Worm (Caenorhabditis elegans) whole organism, L1 larva: ENCODE measurements around the gene T02H6.7.

Source experiments
- C04F5.9 ChIP-seq: sonication (generic microtip); optimal IDR thresholded peaks from 2 replicates; lab custom pipeline; 2016; ENCODE audit warnings: missing genetic modification characterization, missing compliant biosample characterization
- C16A3.4 ChIP-seq: fragments of 150-350 bp; optimal IDR thresholded peaks from 2 replicates; lab custom pipeline; 2014; ENCODE audit warnings: missing biosample characterization, missing genetic modification characterization
- C34B4.2 ChIP-seq: sonication (generic microtip); optimal IDR thresholded peaks from 2 replicates; lab custom pipeline; 2017; ENCODE audit warnings: mild to moderate bottlenecking, missing genetic modification characterization, missing compliant biosample characterization
- F16B12.6 ChIP-seq: fragments of 150-350 bp; optimal IDR thresholded peaks from 2 replicates; lab custom pipeline; 2014; ENCODE audit warnings: missing biosample characterization, missing genetic modification characterization
- Y116A8C.19 ChIP-seq: sonication (generic microtip); optimal IDR thresholded peaks from 2 replicates; lab custom pipeline; 2016; ENCODE audit warnings: missing compliant biosample characterization, missing genetic modification characterization, borderline replicate concordance
- aha-1 ChIP-seq: fragments of 150-350 bp; optimal IDR thresholded peaks from 2 replicates; lab custom pipeline; 2014; ENCODE audit warnings: missing biosample characterization, missing genetic modification characterization
- alr-1 ChIP-seq: fragments of 200-800 bp; sonication (Bioruptor generic); optimal IDR thresholded peaks from 2 replicates; lab custom pipeline; 2018; ENCODE audit warnings: borderline replicate concordance, mild to moderate bottlenecking, missing genetic modification characterization, missing compliant biosample characterization
- ama-1 ChIP-seq: fragments of 150-350 bp; optimal IDR thresholded peaks from 2 replicates; lab custom pipeline; 2014
- ceh-82 ChIP-seq, 3 experiments: fragments of 150-350 bp in 1 of 3; sonication (generic microtip) in 2 of 3; optimal IDR thresholded peaks; 2 replicates each; lab custom pipeline; 2014 to 2017; ENCODE audit warnings: missing biosample characterization in 3 of 3, missing genetic modification characterization in 3 of 3
- ceh-88 ChIP-seq: fragments of 200-800 bp; sonication (Bioruptor generic); IDR thresholded peaks from 2 replicates; pipeline ENCODE4 v1.3.6; 2022; ENCODE audit warnings: missing genetic modification characterization, missing compliant biosample characterization
- dpl-1 ChIP-seq, 3 experiments: fragments of 150-350 bp in 2 of 3; sonication (generic microtip) in 1 of 3; optimal IDR thresholded peaks; 2 replicates each; lab custom pipeline; 2014 to 2017; ENCODE audit warnings: missing biosample characterization in 3 of 3, missing genetic modification characterization in 3 of 3, missing genetic modification reagents in 3 of 3
- egl-13 ChIP-seq: sonication (generic microtip); optimal IDR thresholded peaks from 2 replicates; lab custom pipeline; 2016; ENCODE audit warnings: missing genotype, missing genetic modification reagents, missing genetic modification characterization, missing compliant biosample characterization
- ets-5 ChIP-seq: fragments of 200-800 bp; sonication (Bioruptor generic); IDR thresholded peaks from 2 replicates; pipeline ENCODE4 v1.3.6; 2022; ENCODE audit warnings: missing genetic modification characterization, missing compliant biosample characterization
- fkh-10 ChIP-seq: sonication (generic microtip); optimal IDR thresholded peaks from 2 replicates; lab custom pipeline; 2017; ENCODE audit warnings: missing biosample characterization, missing genetic modification reagents, missing genetic modification characterization
- fkh-4 ChIP-seq: sonication (generic microtip); optimal IDR thresholded peaks from 2 replicates; lab custom pipeline; 2016; ENCODE audit warnings: missing compliant biosample characterization, missing genetic modification characterization, borderline replicate concordance
- hlh-17 ChIP-seq: fragments of 200-800 bp; sonication (Bioruptor generic); optimal IDR thresholded peaks from 2 replicates; lab custom pipeline; 2018; ENCODE audit warnings: missing genetic modification characterization, mild to moderate bottlenecking, missing compliant biosample characterization, moderate library complexity, borderline replicate concordance
- hpl-2 ChIP-seq: fragments of 150-350 bp; optimal IDR thresholded peaks from 2 replicates; lab custom pipeline; 2014; ENCODE audit warnings: missing biosample characterization, missing genetic modification reagents, missing genetic modification characterization
- jun-1 ChIP-seq: fragments of 150-350 bp; optimal IDR thresholded peaks from 2 replicates; lab custom pipeline; 2014; ENCODE audit warnings: missing biosample characterization, missing genetic modification reagents, missing genetic modification characterization
- lin-35 ChIP-seq, 2 experiments: fragments of 150-350 bp; optimal IDR thresholded peaks; 2 replicates each; lab custom pipeline; 2014; ENCODE audit warnings: missing biosample characterization in 2 of 2, missing genetic modification characterization in 2 of 2, missing genetic modification reagents in 2 of 2
- lsy-2 ChIP-seq, 2 experiments: fragments of 150-350 bp; optimal IDR thresholded peaks; 2 replicates each; lab custom pipeline; 2014; ENCODE audit warnings: missing biosample characterization in 2 of 2, missing genetic modification characterization in 2 of 2
- mdl-1 ChIP-seq, 2 experiments: fragments of 150-350 bp; optimal IDR thresholded peaks; 2 replicates each; lab custom pipeline; 2014 to 2017; ENCODE audit warnings: missing biosample characterization in 2 of 2, missing genetic modification characterization in 2 of 2, inconsistent platforms in 1 of 2
- mef-2 ChIP-seq: fragments of 150-350 bp; optimal IDR thresholded peaks from 2 replicates; lab custom pipeline; 2014; ENCODE audit warnings: missing biosample characterization, missing genetic modification characterization
- mep-1 ChIP-seq: fragments of 150-350 bp; optimal IDR thresholded peaks from 2 replicates; lab custom pipeline; 2014; ENCODE audit warnings: missing biosample characterization, missing genetic modification characterization
- nhr-47 ChIP-seq: sonication (generic microtip); optimal IDR thresholded peaks from 2 replicates; lab custom pipeline; 2016; ENCODE audit warnings: mild to moderate bottlenecking, missing genetic modification characterization, moderate library complexity, missing compliant biosample characterization
- nhr-77 ChIP-seq: fragments of 150-350 bp; optimal IDR thresholded peaks from 2 replicates; lab custom pipeline; 2014; ENCODE audit warnings: missing biosample characterization, missing genetic modification characterization
- nhr-84 ChIP-seq: sonication (generic microtip); optimal IDR thresholded peaks from 2 replicates; lab custom pipeline; 2017; ENCODE audit warnings: missing biosample characterization, missing genetic modification characterization
- nhr-90 ChIP-seq: sonication (generic microtip); optimal IDR thresholded peaks from 2 replicates; lab custom pipeline; 2016; ENCODE audit warnings: mild to moderate bottlenecking, missing genetic modification characterization, missing compliant biosample characterization; ENCODE audit not compliant: poor library complexity
- pag-3 ChIP-seq: sonication (generic microtip); optimal IDR thresholded peaks from 2 replicates; lab custom pipeline; 2017; ENCODE audit warnings: missing genetic modification characterization, mild to moderate bottlenecking, missing compliant biosample characterization, antibody characterized with exemption, borderline replicate concordance; ENCODE audit not compliant: insufficient read depth
- pqm-1 ChIP-seq: sonication (generic microtip); optimal IDR thresholded peaks from 3 replicates; lab custom pipeline; 2017; ENCODE audit warnings: missing biosample characterization, missing genetic modification characterization
- rnt-1 ChIP-seq: sonication (generic microtip); optimal IDR thresholded peaks from 2 replicates; lab custom pipeline; 2016; ENCODE audit warnings: mild to moderate bottlenecking, missing genetic modification characterization, moderate library complexity, missing compliant biosample characterization
- skn-1 ChIP-seq: fragments of 150-350 bp; optimal IDR thresholded peaks from 2 replicates; lab custom pipeline; 2014; ENCODE audit warnings: missing biosample characterization, missing genetic modification characterization
- sup-37 ChIP-seq: fragments of 200-800 bp; sonication (Bioruptor generic); optimal IDR thresholded peaks from 2 replicates; lab custom pipeline; 2018; ENCODE audit warnings: mild to moderate bottlenecking, missing genetic modification characterization, missing compliant biosample characterization
- swsn-7 ChIP-seq: sonication (generic microtip); optimal IDR thresholded peaks from 2 replicates; lab custom pipeline; 2016; ENCODE audit warnings: missing genetic modification characterization, missing compliant biosample characterization
- tbx-2 ChIP-seq: sonication (generic microtip); optimal IDR thresholded peaks from 2 replicates; lab custom pipeline; 2016; ENCODE audit warnings: missing genetic modification characterization, missing compliant biosample characterization
- tlp-1 ChIP-seq: fragments of 150-350 bp; optimal IDR thresholded peaks from 2 replicates; lab custom pipeline; 2014; ENCODE audit warnings: missing biosample characterization, missing genetic modification characterization
- unc-62 ChIP-seq: fragments of 150-350 bp; optimal IDR thresholded peaks from 2 replicates; lab custom pipeline; 2014; ENCODE audit warnings: missing biosample characterization, missing genetic modification reagents, missing genetic modification characterization
- unc-86 ChIP-seq: sonication (generic microtip); optimal IDR thresholded peaks from 2 replicates; lab custom pipeline; 2016; ENCODE audit warnings: missing genetic modification characterization, missing compliant biosample characterization
- unc-98 ChIP-seq: fragments of 200-800 bp; sonication (Bioruptor generic); IDR thresholded peaks from 2 replicates; pipeline ENCODE4 v1.3.6; 2022; ENCODE audit warnings: missing genetic modification characterization, missing compliant biosample characterization
- vab-15 ChIP-seq: sonication (generic microtip); optimal IDR thresholded peaks from 2 replicates; lab custom pipeline; 2017; ENCODE audit warnings: missing genotype, mild to moderate bottlenecking, missing genetic modification characterization, missing compliant biosample characterization
- zag-1 ChIP-seq: fragments of 150-350 bp; optimal IDR thresholded peaks from 2 replicates; lab custom pipeline; 2014; ENCODE audit warnings: missing biosample characterization, missing genetic modification characterization
- ztf-11 ChIP-seq, 2 experiments: sonication (generic microtip); optimal IDR thresholded peaks; 2 replicates each; lab custom pipeline; 2016 to 2017; ENCODE audit warnings: missing genetic modification characterization in 2 of 2, missing biosample characterization in 1 of 2, missing compliant biosample characterization in 1 of 2
- ztf-4 ChIP-seq: fragments of 150-350 bp; optimal IDR thresholded peaks from 2 replicates; lab custom pipeline; 2014; ENCODE audit warnings: missing biosample characterization, missing genetic modification characterization

T02H6.7 gene

DNA sequence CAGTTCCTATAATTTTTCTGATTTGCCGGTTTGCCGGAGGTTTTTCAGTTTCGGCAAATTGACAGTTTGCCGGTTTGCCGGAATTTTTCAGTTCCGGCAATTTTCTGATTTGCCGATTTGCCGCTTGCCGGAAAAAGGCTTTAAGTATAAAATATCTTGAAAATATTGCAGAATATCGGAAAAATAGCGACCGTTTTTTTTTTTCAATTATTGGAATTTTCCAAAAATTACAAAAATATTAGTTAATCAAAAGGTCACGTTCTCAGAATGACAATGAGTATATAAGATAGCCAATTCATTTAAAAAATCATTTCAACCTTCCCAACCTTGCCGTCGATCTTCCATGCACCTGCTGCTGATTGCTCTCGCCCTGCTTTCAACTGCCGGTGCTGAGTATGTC, at the start of gene T02H6.7:
T02H6.7 (plus strand) TSS at position 301 of the 400 bp plus-strand sequence.
- TF ChIP-seq nhr-47 (tag; lab: Kevin White, UChicago) (no peak), unc-86 (tag; lab: Kevin White, UChicago) (no peak), lsy-2 (tag; optimal IDR thresholded peaks at IDR 0.05; lab: Kevin White, UChicago) (no peak), C16A3.4 (tag; lab: Kevin White, UChicago) (no peak), Y116A8C.19 (tag; lab: Kevin White, UChicago) (no peak), tbx-2 (tag; lab: Kevin White, UChicago) (no peak), vab-15 (tag; lab: Kevin White, UChicago) (no peak), aha-1 (tag; lab: Kevin White, UChicago) (no peak), zag-1 (no peak), ceh-88 (GFP tag; lab: Robert Waterston, UW) (no peak), jun-1 (tag; lab: Kevin White, UChicago) (no peak), mdl-1 (tag; optimal IDR thresholded peaks at IDR 0.05; lab: Kevin White, UChicago) (no peak)

DNA sequence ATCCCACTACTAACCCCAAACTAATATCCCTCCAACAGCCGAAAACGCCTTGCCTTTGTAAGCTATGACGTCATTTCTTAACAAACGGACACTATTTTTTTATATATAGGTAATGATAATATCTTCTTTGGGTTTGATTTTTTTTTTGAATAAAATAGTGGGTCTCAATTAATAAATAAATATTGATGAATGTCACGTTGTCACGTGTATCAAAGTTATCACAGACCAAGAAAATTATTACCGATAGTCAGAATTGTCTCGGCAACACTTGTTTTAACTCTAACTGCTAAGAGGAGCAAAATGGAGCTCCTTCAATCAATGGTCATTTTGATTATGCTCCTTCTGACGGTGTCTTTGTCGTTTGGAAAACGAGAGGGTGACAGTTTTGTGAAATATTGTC, 48.4 kb upstream of the T02H6.7 start, which contains the start of gene T04B8.1:
T04B8.1 (plus strand) TSS at position 301 of the 400 bp plus-strand sequence.
- TF ChIP-seq mep-1 (tag; lab: Kevin White, UChicago) = no peak
- no peak for TF ChIP-seq nhr-90 (tag; lab: Kevin White, UChicago)
- no peak for TF ChIP-seq lin-35 (GFP tag; optimal IDR thresholded peaks at IDR 0.05; lab: Kevin White, UChicago)
- no peak for TF ChIP-seq unc-98 (GFP tag; lab: Robert Waterston, UW)
- TF ChIP-seq C04F5.9 = no peak
- no peak for TF ChIP-seq unc-62 (GFP tag; lab: Kevin White, UChicago)
- TF ChIP-seq swsn-7 = no peak
- TF ChIP-seq sup-37 (GFP tag; lab: Kevin White, UChicago) = no peak
- TF ChIP-seq dpl-1 (GFP tag; optimal IDR thresholded peaks at IDR 0.05; lab: Kevin White, UChicago) = no peak
- no peak for TF ChIP-seq pqm-1 (tag; lab: Kevin White, UChicago)
- TF ChIP-seq ama-1 = no peak
- TF ChIP-seq rnt-1 = no peak
- no peak for TF ChIP-seq nhr-84 (tag; lab: Kevin White, UChicago)
- TF ChIP-seq hlh-17 (GFP tag; lab: Kevin White, UChicago) = no peak
- TF ChIP-seq alr-1 (tag; lab: Kevin White, UChicago) = no peak
- no peak for TF ChIP-seq pag-3 (tag; lab: Kevin White, UChicago)
- TF ChIP-seq tlp-1 (tag; lab: Kevin White, UChicago) = no peak
- no peak for TF ChIP-seq ztf-4 (tag; lab: Kevin White, UChicago)

DNA sequence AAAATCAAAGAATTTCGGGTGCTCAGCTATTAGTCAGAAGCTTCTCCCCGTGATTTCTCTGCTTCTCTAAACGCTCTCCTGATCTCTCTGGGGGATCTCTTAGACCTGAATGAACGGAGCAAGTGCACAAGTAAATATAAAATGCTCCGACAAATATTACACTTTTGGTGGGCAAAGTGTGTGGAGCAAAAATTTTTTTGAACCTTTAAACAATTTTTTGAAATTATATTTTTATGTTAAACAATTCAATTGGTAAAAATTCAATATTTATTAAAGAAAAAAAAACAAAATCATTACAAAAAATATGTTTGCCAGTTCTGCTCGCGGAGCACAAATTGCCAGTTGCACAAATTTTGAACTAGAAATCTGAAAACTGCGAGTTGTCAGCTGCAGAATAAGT, 43.0 kb upstream of the T02H6.7 start, which contains the start of gene K07E8.6:
K07E8.6 (minus strand) TSS at position 101 of the 400 bp plus-strand sequence.
- TF ChIP-seq ets-5 (no peak), skn-1 (tag; lab: Kevin White, UChicago) (no peak), egl-13 (tag; lab: Kevin White, UChicago) (no peak), ceh-82 (tag; optimal IDR thresholded peaks at IDR 0.05; lab: Kevin White, UChicago) (no peak), fkh-4 (tag; lab: Kevin White, UChicago) (no peak), ama-1 (no peak), fkh-10 (GFP tag; lab: Kevin White, UChicago) (no peak), ztf-11 (tag; optimal IDR thresholded peaks at IDR 0.05; lab: Kevin White, UChicago) (no peak), mef-2 (no peak), rnt-1 (no peak), hpl-2 (GFP tag; lab: Kevin White, UChicago) (no peak), pqm-1 (tag; lab: Kevin White, UChicago) (no peak), swsn-7 (no peak), nhr-77 (no peak), dpl-1 (GFP tag; optimal IDR thresholded peaks at IDR 0.05; lab: Kevin White, UChicago) (no peak), C34B4.2 (tag; lab: Kevin White, UChicago) (no peak), F16B12.6 (no peak), unc-86 (tag; lab: Kevin White, UChicago) (no peak), unc-98 (GFP tag; lab: Robert Waterston, UW) (no peak)
- TF ChIP-seq, all 84 proteins: peak for 0
